Fruit fly (Drosophila melanogaster): ENCODE results near the gene Dnaaf5.
A peak's percentile ranks its signal among the peaks of the same experiment; 100 is the strongest.

Dnaaf5 gene

dm6 chr3R:14391281-14391680, 29.7 kb upstream of the Dnaaf5 start (continued):
- TF ChIP-seq CG1024 (GFP tag; IDR thresholded peaks at IDR 0.05): peak; percentile 91
- TF ChIP-seq bab2 (GFP tag; optimal IDR thresholded peaks at IDR 0.05): peak; percentile 97
- TF ChIP-seq chn (GFP tag; optimal IDR thresholded peaks at IDR 0.05): peak; percentile 53
- TF ChIP-seq ssp (GFP tag; IDR thresholded peaks at IDR 0.05): peak; percentile 80
- TF ChIP-seq Opbp (GFP tag; IDR thresholded peaks at IDR 0.05; ENCODE audit: partially characterized antibody): peak; percentile 61; the same call in 1 of the 3 replicates
- no peak for TF ChIP-seq CG8924 (tag; optimal IDR thresholded peaks at IDR 0.05)
- peak; percentile 99 for TF ChIP-seq Med (GFP tag)
- TF ChIP-seq CG4328 (GFP tag; optimal IDR thresholded peaks at IDR 0.05): peak; percentile 47
- TF ChIP-seq CG12769 (tag; optimal IDR thresholded peaks at IDR 0.05): peak; percentile 9
- TF ChIP-seq CG7271 (tag; optimal IDR thresholded peaks at IDR 0.05): peak; percentile 47
- 0 out of 2 replicates have a peak, but pooled peaks have one; percentile 4 for TF ChIP-seq Dref (GFP tag; IDR thresholded peaks at IDR 0.05)
- peak; percentile 76 for TF ChIP-seq Nf-YC (tag; optimal IDR thresholded peaks at IDR 0.05)
- no peak for TF ChIP-seq luna (GFP tag; optimal IDR thresholded peaks at IDR 0.05)
- peak; percentile 92 for TF ChIP-seq CG13624 (GFP tag; optimal IDR thresholded peaks at IDR 0.05)
- TF ChIP-seq CG14014 (GFP tag; IDR thresholded peaks at IDR 0.05): peak; percentile 76
- peak; percentile 79 for TF ChIP-seq CG2678 (tag; optimal IDR thresholded peaks at IDR 0.05)
- peak; percentile 31 for TF ChIP-seq CG9609 (GFP tag; optimal IDR thresholded peaks at IDR 0.05)
- peak; percentile 80 for TF ChIP-seq sug (tag; optimal IDR thresholded peaks at IDR 0.05)
- TF ChIP-seq CG13894 (tag; optimal IDR thresholded peaks at IDR 0.05): peak; percentile 80
- TF ChIP-seq lola (GFP tag; optimal IDR thresholded peaks at IDR 0.05): peak in 1 of 3 experiments; percentile 36
- peak; percentile 49 for TF ChIP-seq CG15269 (tag; optimal IDR thresholded peaks at IDR 0.05)
- peak; percentile 57; the same call in 1 of the 2 replicates for TF ChIP-seq Doc2 (GFP tag; IDR thresholded peaks at IDR 0.05)
- TF ChIP-seq phol (tag; optimal IDR thresholded peaks at IDR 0.05): peak; percentile 67
- no peak for TF ChIP-seq cas (GFP tag; IDR thresholded peaks at IDR 0.05)
- peak; percentile 79 for TF ChIP-seq CG11560 (tag; IDR thresholded peaks at IDR 0.05)
- TF ChIP-seq oc (tag; optimal IDR thresholded peaks at IDR 0.05): no peak
- no peak for TF ChIP-seq CG7745 (tag; optimal IDR thresholded peaks at IDR 0.05)
- peak; percentile 94 for TF ChIP-seq vvl (GFP tag; IDR thresholded peaks at IDR 0.05)
- peak; percentile 70 for TF ChIP-seq esg (GFP tag; conservative IDR thresholded peaks at IDR 0.05)
- no peak for TF ChIP-seq Elba2 (GFP tag; optimal IDR thresholded peaks at IDR 0.05)
- peak; percentile 73 for TF ChIP-seq sr (GFP tag; IDR thresholded peaks at IDR 0.05)
- no peak for TF ChIP-seq prd (optimal IDR thresholded peaks at IDR 0.05)
- peak; percentile 92 for TF ChIP-seq prd (GFP tag; IDR thresholded peaks at IDR 0.05)
- no peak for TF ChIP-seq zen2 (GFP tag; IDR thresholded peaks at IDR 0.05; ENCODE audit: partially characterized antibody)
- peak; percentile 65 for TF ChIP-seq en (GFP tag; optimal IDR thresholded peaks at IDR 0.05)
- no peak for TF ChIP-seq trh (GFP tag; optimal IDR thresholded peaks at IDR 0.05)
- TF ChIP-seq CG8478 (optimal IDR thresholded peaks at IDR 0.05): no peak
- peak; percentile 40 for TF ChIP-seq CG13424 (tag; optimal IDR thresholded peaks at IDR 0.05)
- no peak for TF ChIP-seq Dll (GFP tag; IDR thresholded peaks at IDR 0.05; ENCODE audit: partially characterized antibody)
- TF ChIP-seq stc (GFP tag; IDR thresholded peaks at IDR 0.05): peak; percentile 73
- peak; percentile 70 for TF ChIP-seq dimm (GFP tag; IDR thresholded peaks at IDR 0.05)
- no peak for TF ChIP-seq Lpt (GFP tag; optimal IDR thresholded peaks at IDR 0.05)
- TF ChIP-seq HLH4C (GFP tag; IDR thresholded peaks at IDR 0.05; ENCODE audit: partially characterized antibody): no peak
- TF ChIP-seq mam (GFP tag; optimal IDR thresholded peaks at IDR 0.05): peak; percentile 58
- TF ChIP-seq HHEX (GFP tag; optimal IDR thresholded peaks at IDR 0.05): peak; percentile 87
- peak; percentile 9 for TF ChIP-seq Dp (GFP tag; optimal IDR thresholded peaks at IDR 0.05)
- TF ChIP-seq lab (GFP tag; optimal IDR thresholded peaks at IDR 0.05): peak; percentile 90
- peak; percentile 90 for TF ChIP-seq CG4820 (GFP tag; optimal IDR thresholded peaks at IDR 0.05)
- peak; percentile 86 for TF ChIP-seq CG1233 (GFP tag; optimal IDR thresholded peaks at IDR 0.05)
- no peak for TF ChIP-seq z (GFP tag; IDR thresholded peaks at IDR 0.05)
- peak; percentile 30 for TF ChIP-seq Atf3 (GFP tag; optimal IDR thresholded peaks at IDR 0.05)
- TF ChIP-seq fru (optimal IDR thresholded peaks at IDR 0.05): no peak
